Fruit fly (Drosophila melanogaster): ENCODE measurements around the gene EMC2B.

EMC2B gene

dm6 chr3R:17002218-17003110 lies 10.8 kb upstream of the EMC2B start, which contains the start of the genes Sf3a1 and Irc (continued):
- peak; percentile 96 for TF ChIP-seq unc-4 (GFP tag; IDR thresholded peaks at IDR 0.05; ENCODE audit: partially characterized antibody)
- no peak for TF ChIP-seq bigmax (GFP tag; optimal IDR thresholded peaks at IDR 0.05)
- TF ChIP-seq CG9609 (GFP tag; optimal IDR thresholded peaks at IDR 0.05), result peak; percentile 2
- TF ChIP-seq Sox100B (GFP tag; optimal IDR thresholded peaks at IDR 0.05), result no peak
- TF ChIP-seq Rfx (GFP tag; IDR thresholded peaks at IDR 0.05), result peak; percentile 73
- TF ChIP-seq CG2120 (GFP tag; optimal IDR thresholded peaks at IDR 0.05), result peak; percentile 67
- no peak for TF ChIP-seq Dip3 (GFP tag; optimal IDR thresholded peaks at IDR 0.05)
- no peak for TF ChIP-seq sc (optimal IDR thresholded peaks at IDR 0.05)
- TF ChIP-seq sc (GFP tag; optimal IDR thresholded peaks at IDR 0.05), result no peak
- TF ChIP-seq Asciz (GFP tag; optimal IDR thresholded peaks at IDR 0.05), result no peak
- no peak for TF ChIP-seq Usf (GFP tag; optimal IDR thresholded peaks at IDR 0.05)
- no peak; the same call in 1 of the 2 replicates for TF ChIP-seq NFAT (GFP tag; IDR thresholded peaks at IDR 0.05)
- no peak for TF ChIP-seq Blimp-1 (GFP tag; optimal IDR thresholded peaks at IDR 0.05)
- TF ChIP-seq CG10979 (tag; optimal IDR thresholded peaks at IDR 0.05), result no peak
- no peak for TF ChIP-seq salm (tag; optimal IDR thresholded peaks at IDR 0.05)
- TF ChIP-seq CHES-1-like (GFP tag; optimal IDR thresholded peaks at IDR 0.05), result peak; percentile 36
- TF ChIP-seq btn (GFP tag; optimal IDR thresholded peaks at IDR 0.05), result no peak
- no peak for TF ChIP-seq zen (tag; optimal IDR thresholded peaks at IDR 0.05)
- TF ChIP-seq CG5953 (GFP tag; IDR thresholded peaks at IDR 0.05), result no peak
- TF ChIP-seq sim (GFP tag; IDR thresholded peaks at IDR 0.05), result no peak
- TF ChIP-seq slp2 (GFP tag; optimal IDR thresholded peaks at IDR 0.05), result no peak
- peak; percentile 98 for TF ChIP-seq CG13287 (GFP tag; IDR thresholded peaks at IDR 0.05; ENCODE audit: partially characterized antibody)
- peak; percentile 18 for TF ChIP-seq CG30020 (tag; optimal IDR thresholded peaks at IDR 0.05)
- TF ChIP-seq seq (GFP tag; IDR thresholded peaks at IDR 0.05), result no peak
- TF ChIP-seq CG18599 (GFP tag; optimal IDR thresholded peaks at IDR 0.05), result no peak
- TF ChIP-seq CG6765 (GFP tag; optimal IDR thresholded peaks at IDR 0.05), result no peak
- TF ChIP-seq nerfin-1 (tag; optimal IDR thresholded peaks at IDR 0.05), result no peak
- TF ChIP-seq CG7357 (GFP tag; IDR thresholded peaks at IDR 0.05), result no peak
- no peak for TF ChIP-seq CG8924 (tag; optimal IDR thresholded peaks at IDR 0.05)
- TF ChIP-seq pros (GFP tag; optimal IDR thresholded peaks at IDR 0.05), result no peak
- no peak for TF ChIP-seq Trl (optimal IDR thresholded peaks at IDR 0.05)
- TF ChIP-seq Trl (GFP tag; optimal IDR thresholded peaks at IDR 0.05), result peak; percentile 45
- no peak for TF ChIP-seq tap (tag; optimal IDR thresholded peaks at IDR 0.05)
- peak; percentile 21 for TF ChIP-seq CG4282 (GFP tag; optimal IDR thresholded peaks at IDR 0.05)
- peak; percentile 41 for TF ChIP-seq CG13624 (GFP tag; optimal IDR thresholded peaks at IDR 0.05)
- peak; percentile 91 for TF ChIP-seq nerfin-2 (GFP tag; IDR thresholded peaks at IDR 0.05; ENCODE audit: partially characterized antibody)
- TF ChIP-seq tgo (GFP tag; IDR thresholded peaks at IDR 0.05), result no peak
- TF ChIP-seq CG17186 (GFP tag; optimal IDR thresholded peaks at IDR 0.05), result peak; percentile 30
- TF ChIP-seq CG16863 (GFP tag; optimal IDR thresholded peaks at IDR 0.05), result no peak
- TF ChIP-seq lab (GFP tag; optimal IDR thresholded peaks at IDR 0.05), result no peak
- TF ChIP-seq CG13894 (tag; optimal IDR thresholded peaks at IDR 0.05), result peak; percentile 42
- no peak for TF ChIP-seq CG3838 (GFP tag; optimal IDR thresholded peaks at IDR 0.05)
- peak; percentile 14 for TF ChIP-seq unpg (GFP tag; optimal IDR thresholded peaks at IDR 0.05)
